Fruit fly (Drosophila melanogaster): ENCODE measurements around the gene CG13359.

DNA sequence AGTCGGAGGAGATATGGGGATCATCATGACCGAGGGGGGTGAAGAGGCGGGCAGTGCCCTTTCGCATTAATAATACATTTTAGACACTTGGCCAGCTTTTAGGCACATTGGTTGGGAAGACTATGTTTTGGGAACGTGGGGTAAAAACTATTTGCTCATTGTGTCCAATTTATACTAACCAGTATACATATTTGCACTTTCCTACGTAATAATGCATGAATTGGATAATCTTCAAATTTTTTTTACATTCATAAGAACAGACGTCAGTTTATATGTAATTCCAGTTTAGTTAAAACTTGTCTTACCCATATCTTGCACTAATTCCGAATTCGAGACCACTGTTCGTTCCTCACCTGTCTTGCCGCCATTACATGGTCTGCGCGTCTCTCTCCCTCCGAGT lies 23.9 kb downstream of the CG13359 start:
- TF ChIP-seq psq (optimal IDR thresholded peaks at IDR 0.05) (no peak), ttk (optimal IDR thresholded peaks at IDR 0.05) (no peak), h (optimal IDR thresholded peaks at IDR 0.05) (no peak)

All from Kc167 (cell line).